Worm (Caenorhabditis elegans): Measurements from ENCODE around the gene srx-23.
A peak's percentile ranks its signal among the peaks of the same experiment; 100 is the strongest.

The srx-23 gene

DNA sequence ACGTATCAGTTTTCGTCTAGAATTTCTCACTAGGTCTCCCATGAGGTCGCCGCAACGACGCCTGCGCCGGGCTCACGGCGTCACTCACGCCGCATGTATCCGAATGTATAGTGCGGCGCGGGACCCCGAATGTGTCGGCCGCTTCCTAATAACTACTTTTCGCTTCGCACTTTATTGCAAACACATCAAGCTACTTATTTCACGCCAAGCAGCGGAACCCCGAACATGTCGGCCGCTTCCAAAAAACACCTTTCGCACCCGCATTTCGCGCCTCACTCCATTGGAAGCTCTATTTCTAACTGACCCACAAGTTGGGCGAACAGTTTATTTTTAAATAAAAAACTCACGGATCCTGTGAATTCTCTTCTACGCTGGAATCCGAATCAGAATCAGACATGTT lies 6.0 kb upstream of the srx-23 start:
- TF ChIP-seq nhr-90 (tag; optimal IDR thresholded peaks at IDR 0.05; ENCODE audit: poor library complexity) (no peak), snpc-4 (tag; optimal IDR thresholded peaks at IDR 0.05) (peak; percentile 27)

DNA sequence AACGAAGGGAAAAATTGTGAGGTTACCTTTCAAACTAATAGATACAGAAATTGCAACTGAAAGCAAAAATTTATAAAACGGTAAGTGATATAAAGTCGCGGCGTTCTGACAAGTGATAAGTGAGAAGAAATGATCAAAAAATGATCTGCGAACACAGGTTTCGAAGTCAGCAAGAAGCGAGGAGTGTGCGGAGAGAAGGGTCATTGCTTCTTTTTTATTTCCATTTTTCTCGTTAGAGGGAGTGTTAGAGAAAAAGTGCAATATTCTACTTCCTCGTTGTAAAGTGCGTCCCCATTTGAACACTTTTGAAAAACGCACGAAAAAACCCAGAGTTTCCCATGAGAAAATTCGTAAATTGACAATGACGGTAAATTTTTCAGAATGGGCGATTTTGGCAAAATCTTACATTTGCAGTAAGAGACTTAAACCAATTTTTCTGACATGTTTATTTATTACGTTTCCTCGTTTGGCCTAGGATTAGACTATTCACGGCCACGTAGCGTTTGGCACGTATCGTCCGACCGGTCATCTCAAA lies 5.5 kb upstream of the srx-23 start, which contains the start of the genes fbxa-72 and srx-21:
Gene fbxa-72 (minus strand): TSS at position 204 of the 535 bp plus-strand sequence.
Gene srx-21 (plus strand): TSS at position 485 of the 535 bp plus-strand sequence.
- TF ChIP-seq blmp-1 (tag; optimal IDR thresholded peaks at IDR 0.05) (peak; percentile 50), nhr-85 (tag) (peak; percentile 23), alr-1 (tag; optimal IDR thresholded peaks at IDR 0.05; ENCODE audit: borderline replicate concordance) (no peak)

DNA sequence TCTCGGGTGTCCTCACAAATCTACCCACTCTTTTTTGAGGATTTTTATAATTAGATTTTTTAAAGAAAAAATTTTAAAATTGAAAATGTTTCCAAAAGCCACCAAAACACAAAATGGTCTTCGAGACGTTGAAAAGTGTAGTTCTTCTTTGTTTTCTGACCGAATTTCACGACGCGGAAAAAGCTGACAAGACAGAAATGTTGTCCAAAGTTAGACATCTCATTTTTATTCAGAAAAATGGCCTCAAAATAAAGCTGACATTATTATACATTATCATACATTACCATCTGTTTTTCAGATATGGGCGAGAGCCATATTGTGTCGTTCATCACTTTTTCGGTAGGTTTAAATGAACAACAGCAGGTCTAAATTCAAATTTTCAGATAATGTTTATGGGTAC lies 2.5 kb upstream of the srx-23 start, which contains the start of gene srx-22:
Gene srx-22 (plus strand): TSS at position 301 of the 400 bp plus-strand sequence.
- TF ChIP-seq efl-1 (optimal IDR thresholded peaks at IDR 0.05) (no peak), efl-1 (GFP tag; optimal IDR thresholded peaks at IDR 0.05 in 1 of 2) (peak in 1 of 2 experiments; percentile 65), fkh-8 (tag; optimal IDR thresholded peaks at IDR 0.05) (no peak)

DNA sequence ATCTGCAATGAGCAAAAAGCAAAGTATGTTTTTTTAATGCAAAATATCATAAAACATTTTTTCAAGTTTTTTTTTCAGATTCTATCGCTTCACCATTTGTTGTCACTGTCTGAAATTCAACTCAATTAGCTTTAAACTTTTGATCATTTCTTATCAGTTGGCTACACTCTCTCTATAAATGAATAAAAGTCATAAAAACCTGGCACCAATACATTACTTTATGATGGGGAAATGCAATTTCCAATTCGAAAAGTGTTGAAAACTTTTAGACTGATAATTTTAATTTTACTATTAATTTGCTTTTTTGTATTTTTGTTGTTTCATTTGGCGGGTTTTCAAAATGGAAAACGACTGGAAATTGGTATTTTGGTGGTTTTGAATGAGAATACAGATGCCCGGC lies 1.7 kb downstream of the srx-23 start, which contains the start of gene F31F4.1:
Gene F31F4.1 (plus strand): TSS at position 203 of the 400 bp plus-strand sequence.
- no peak for TF ChIP-seq efl-1 (optimal IDR thresholded peaks at IDR 0.05)
- peak in 1 of 2 experiments; percentile 15 for TF ChIP-seq efl-1 (GFP tag; optimal IDR thresholded peaks at IDR 0.05 in 1 of 2)
- peak; percentile 33 for TF ChIP-seq elt-2 (tag; optimal IDR thresholded peaks at IDR 0.05)
- TF ChIP-seq ceh-82 (tag; optimal IDR thresholded peaks at IDR 0.05): no peak

DNA sequence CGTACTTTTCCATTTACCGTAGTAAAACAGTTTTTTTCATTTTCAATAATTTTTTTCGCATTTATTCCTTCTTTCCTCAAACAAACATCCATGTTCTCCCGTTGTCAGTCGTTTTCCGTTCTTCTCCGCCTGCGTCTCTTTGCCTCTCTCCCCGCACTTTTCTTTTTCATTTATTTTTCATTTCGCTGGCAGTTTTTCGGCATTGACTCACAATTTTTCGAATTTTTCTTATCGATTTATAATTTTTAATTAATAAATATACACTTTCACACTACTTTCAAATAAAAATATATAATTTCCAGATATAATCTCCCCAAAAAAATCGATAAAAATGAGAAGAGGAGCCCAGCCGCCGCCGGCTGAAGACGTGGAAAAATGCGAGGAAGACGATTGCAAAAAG lies 5.3 kb downstream of the srx-23 start, which contains the start of gene H25P19.1:
Gene H25P19.1 (plus strand): TSS at position 301 of the 400 bp plus-strand sequence.
- TF ChIP-seq unc-130 (tag; optimal IDR thresholded peaks at IDR 0.05) (no peak), egl-27 (tag; optimal IDR thresholded peaks at IDR 0.05) (no peak), blmp-1 (tag; optimal IDR thresholded peaks at IDR 0.05) (peak; percentile 66), mab-9 (GFP tag; IDR thresholded peaks at IDR 0.05) (no peak)

DNA sequence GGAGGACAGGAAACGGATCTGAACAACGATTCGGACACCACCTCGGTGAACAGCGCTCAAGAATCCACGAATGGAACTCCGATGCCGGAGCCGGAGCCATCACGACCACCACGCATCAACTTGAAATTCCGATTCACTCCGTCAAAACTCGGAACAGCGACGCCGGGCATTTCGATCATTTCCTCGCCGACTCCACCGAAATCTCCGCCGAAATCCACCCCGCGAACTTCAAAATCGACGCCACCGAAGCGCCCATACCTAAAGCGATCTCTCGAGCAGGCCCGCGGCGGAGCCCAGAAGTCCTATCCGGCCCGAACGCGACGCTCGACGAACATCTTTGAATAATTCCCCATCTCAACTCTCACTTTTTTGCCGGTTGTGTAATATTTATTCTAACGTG lies 7.4 kb downstream of the srx-23 start:
- TF ChIP-seq ceh-8 (GFP tag; optimal IDR thresholded peaks at IDR 0.05) (no peak), mep-1 (tag; optimal IDR thresholded peaks at IDR 0.05) (no peak), blmp-1 (tag; optimal IDR thresholded peaks at IDR 0.05) (no peak), fkh-10 (GFP tag; optimal IDR thresholded peaks at IDR 0.05) (no peak), lin-15B (tag; optimal IDR thresholded peaks at IDR 0.05) (no peak), hlh-17 (GFP tag; optimal IDR thresholded peaks at IDR 0.05; ENCODE audit: borderline replicate concordance) (no peak), jun-1 (tag; optimal IDR thresholded peaks at IDR 0.05) (no peak), lin-35 (GFP tag; optimal IDR thresholded peaks at IDR 0.05) (no peak)

DNA sequence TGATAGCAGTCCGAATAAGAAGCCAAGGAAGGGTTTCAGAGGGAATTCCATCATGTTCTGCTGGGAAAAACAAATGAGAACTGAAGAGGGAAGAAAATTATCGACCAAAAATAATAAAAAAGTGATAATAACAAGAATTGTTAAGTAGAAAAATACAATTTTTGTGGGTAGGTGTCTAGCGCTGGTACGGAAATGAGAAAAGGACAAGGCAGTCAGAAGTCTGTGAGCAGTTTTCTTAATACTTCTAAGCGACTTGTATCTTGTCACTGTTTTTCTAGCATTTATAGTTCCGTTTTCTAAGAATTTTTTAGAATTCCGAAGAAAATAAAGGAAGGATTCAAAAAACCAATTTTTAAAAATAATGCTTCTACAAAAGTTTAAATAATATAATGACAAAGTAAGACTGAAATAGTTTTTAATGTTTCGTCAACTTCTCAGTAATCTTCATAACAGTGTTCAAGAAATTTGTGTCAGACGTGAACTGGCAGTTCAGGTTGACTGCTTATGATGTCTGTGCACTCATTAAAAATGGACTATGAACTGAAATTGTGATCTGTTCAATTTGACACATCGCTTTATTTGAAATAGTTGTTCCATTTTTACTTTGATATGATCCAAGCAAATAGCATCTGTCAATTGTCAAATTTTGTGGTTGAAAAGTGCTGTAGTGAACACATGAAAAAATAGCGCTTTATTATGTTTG lies 10.7 kb downstream of the srx-23 start, which contains the start of gene srx-4:
Gene srx-4 (minus strand): TSS at position 51 of the 703 bp plus-strand sequence.
- TF ChIP-seq C34B4.2 (tag; optimal IDR thresholded peaks at IDR 0.05) (no peak), nhr-85 (tag) (no peak), mef-2 (tag; optimal IDR thresholded peaks at IDR 0.05) (no peak), lin-39 (tag; optimal IDR thresholded peaks at IDR 0.05) (no peak), nhr-84 (tag; optimal IDR thresholded peaks at IDR 0.05) (no peak), fos-1 (tag; optimal IDR thresholded peaks at IDR 0.05) (no peak), lin-35 (GFP tag; optimal IDR thresholded peaks at IDR 0.05) (no peak), zip-4 (GFP tag; optimal IDR thresholded peaks at IDR 0.05) (no peak), isw-1 (GFP tag; IDR thresholded peaks at IDR 0.05) (no peak), efl-1 (optimal IDR thresholded peaks at IDR 0.05) (no peak), efl-1 (GFP tag; optimal IDR thresholded peaks at IDR 0.05 in 1 of 2) (no peak), lin-14 (GFP tag; optimal IDR thresholded peaks at IDR 0.05) (no peak), lsy-2 (tag; optimal IDR thresholded peaks at IDR 0.05) (no peak), efl-3 (GFP tag; optimal IDR thresholded peaks at IDR 0.05) (no peak), pax-3 (tag; optimal IDR thresholded peaks at IDR 0.05) (no peak), grh-1 (GFP tag; IDR thresholded peaks at IDR 0.05) (no peak), xbp-1 (tag; optimal IDR thresholded peaks at IDR 0.05) (no peak), nhr-28 (tag; optimal IDR thresholded peaks at IDR 0.05) (no peak), tlp-1 (tag; optimal IDR thresholded peaks at IDR 0.05) (no peak), hpl-2 (GFP tag; optimal IDR thresholded peaks at IDR 0.05) (no peak)
